Worm (Caenorhabditis elegans): ENCODE measurements around the gene dnj-16.

- TF ChIP-seq C06A6.2 (GFP tag; conservative IDR thresholded peaks at IDR 0.05) (no peak), pha-4 (tag; optimal IDR thresholded peaks at IDR 0.05) (no peak), him-1 (tag; optimal IDR thresholded peaks at IDR 0.05) (no peak), sea-2 (GFP tag; IDR thresholded peaks at IDR 0.05) (no peak), attf-6 (GFP tag; IDR thresholded peaks at IDR 0.05) (no peak), ztf-22 (GFP tag; optimal IDR thresholded peaks at IDR 0.05) (no peak), B0336.3 (GFP tag; IDR thresholded peaks at IDR 0.05) (no peak), C17E4.6 (GFP tag; IDR thresholded peaks at IDR 0.05) (no peak)
Measured at ce11 chrIII:4143170-4143569, 47.8 kb upstream of the dnj-16 start.
